Worm (Caenorhabditis elegans) whole organism, L1 larva: ENCODE measurements around the gene srw-77.

Source experiments
- C04F5.9 ChIP-seq: sonication (generic microtip); optimal IDR thresholded peaks from 2 replicates; lab custom pipeline; 2016; ENCODE audit warnings: missing genetic modification characterization, missing compliant biosample characterization
- C16A3.4 ChIP-seq: fragments of 150-350 bp; optimal IDR thresholded peaks from 2 replicates; lab custom pipeline; 2014; ENCODE audit warnings: missing biosample characterization, missing genetic modification characterization
- ceh-63 ChIP-seq: fragments of 200-800 bp; sonication (Bioruptor generic); optimal IDR thresholded peaks from 2 replicates; lab custom pipeline; 2018; ENCODE audit warnings: mild to moderate bottlenecking, missing genetic modification characterization, missing compliant biosample characterization
- ceh-82 ChIP-seq, 3 experiments: fragments of 150-350 bp in 1 of 3; sonication (generic microtip) in 2 of 3; optimal IDR thresholded peaks; 2 replicates each; lab custom pipeline; 2014 to 2017; ENCODE audit warnings: missing biosample characterization in 3 of 3, missing genetic modification characterization in 3 of 3
- ceh-88 ChIP-seq: fragments of 200-800 bp; sonication (Bioruptor generic); IDR thresholded peaks from 2 replicates; pipeline ENCODE4 v1.3.6; 2022; ENCODE audit warnings: missing genetic modification characterization, missing compliant biosample characterization
- ceh-90 ChIP-seq: sonication (generic microtip); optimal IDR thresholded peaks from 2 replicates; lab custom pipeline; 2016; ENCODE audit warnings: missing genetic modification characterization, missing compliant biosample characterization
- ces-1 ChIP-seq: fragments of 150-350 bp; optimal IDR thresholded peaks from 2 replicates; lab custom pipeline; 2014; ENCODE audit warnings: missing biosample characterization, missing genetic modification reagents, missing genetic modification characterization
- egl-13 ChIP-seq: sonication (generic microtip); optimal IDR thresholded peaks from 2 replicates; lab custom pipeline; 2016; ENCODE audit warnings: missing genotype, missing genetic modification reagents, missing genetic modification characterization, missing compliant biosample characterization
- elt-2 ChIP-seq: sonication (generic microtip); optimal IDR thresholded peaks from 2 replicates; lab custom pipeline; 2016; ENCODE audit warnings: missing genetic modification characterization, mild to moderate bottlenecking, inconsistent platforms, missing compliant biosample characterization, missing genetic modification reagents
- elt-3 ChIP-seq, 6 experiments: fragments of 150-350 bp in 1 of 6; sonication (generic microtip); optimal IDR thresholded peaks; 2 replicates each; lab custom pipeline; 2017 to 2018; ENCODE audit warnings: missing biosample characterization in 6 of 6, missing genetic modification characterization in 6 of 6, inconsistent platforms in 1 of 6
- ets-5 ChIP-seq: fragments of 200-800 bp; sonication (Bioruptor generic); IDR thresholded peaks from 2 replicates; pipeline ENCODE4 v1.3.6; 2022; ENCODE audit warnings: missing genetic modification characterization, missing compliant biosample characterization
- fkh-10 ChIP-seq: sonication (generic microtip); optimal IDR thresholded peaks from 2 replicates; lab custom pipeline; 2017; ENCODE audit warnings: missing biosample characterization, missing genetic modification reagents, missing genetic modification characterization
- fkh-8 ChIP-seq: sonication (generic microtip); optimal IDR thresholded peaks from 2 replicates; lab custom pipeline; 2016; ENCODE audit warnings: mild to moderate bottlenecking, missing genetic modification characterization, missing compliant biosample characterization
- isw-1 ChIP-seq: fragments of 200-800 bp; sonication (Bioruptor generic); IDR thresholded peaks from 2 replicates; pipeline ENCODE4 v1.3.6; 2022; ENCODE audit warnings: missing genetic modification characterization, missing compliant biosample characterization
- jun-1 ChIP-seq: fragments of 150-350 bp; optimal IDR thresholded peaks from 2 replicates; lab custom pipeline; 2014; ENCODE audit warnings: missing biosample characterization, missing genetic modification reagents, missing genetic modification characterization
- lin-13 ChIP-seq: fragments of 150-350 bp; optimal IDR thresholded peaks from 2 replicates; lab custom pipeline; 2014; ENCODE audit warnings: missing biosample characterization, missing genetic modification reagents, missing genetic modification characterization
- lin-14 ChIP-seq: fragments of 200-800 bp; sonication (Bioruptor generic); optimal IDR thresholded peaks from 2 replicates; lab custom pipeline; 2018; ENCODE audit warnings: mild to moderate bottlenecking, missing genetic modification characterization, moderate library complexity, missing compliant biosample characterization
- lin-15B ChIP-seq: fragments of 150-350 bp; sonication (generic microtip); optimal IDR thresholded peaks from 3 replicates; lab custom pipeline; 2014; ENCODE audit warnings: missing biosample characterization, missing genetic modification characterization
- lin-35 ChIP-seq, 2 experiments: fragments of 150-350 bp; optimal IDR thresholded peaks; 2 replicates each; lab custom pipeline; 2014; ENCODE audit warnings: missing biosample characterization in 2 of 2, missing genetic modification characterization in 2 of 2, missing genetic modification reagents in 2 of 2
- lsy-2 ChIP-seq, 2 experiments: fragments of 150-350 bp; optimal IDR thresholded peaks; 2 replicates each; lab custom pipeline; 2014; ENCODE audit warnings: missing biosample characterization in 2 of 2, missing genetic modification characterization in 2 of 2
- mef-2 ChIP-seq: fragments of 150-350 bp; optimal IDR thresholded peaks from 2 replicates; lab custom pipeline; 2014; ENCODE audit warnings: missing biosample characterization, missing genetic modification characterization
- mep-1 ChIP-seq: fragments of 150-350 bp; optimal IDR thresholded peaks from 2 replicates; lab custom pipeline; 2014; ENCODE audit warnings: missing biosample characterization, missing genetic modification characterization
- nhr-20 ChIP-seq: sonication (generic microtip); optimal IDR thresholded peaks from 2 replicates; lab custom pipeline; 2016; ENCODE audit warnings: mild to moderate bottlenecking, missing genetic modification characterization, missing compliant biosample characterization
- nhr-76 ChIP-seq: sonication (generic microtip); optimal IDR thresholded peaks from 2 replicates; lab custom pipeline; 2017; ENCODE audit warnings: missing biosample characterization, missing genetic modification characterization
- nhr-90 ChIP-seq: sonication (generic microtip); optimal IDR thresholded peaks from 2 replicates; lab custom pipeline; 2016; ENCODE audit warnings: mild to moderate bottlenecking, missing genetic modification characterization, missing compliant biosample characterization; ENCODE audit not compliant: poor library complexity
- rnt-1 ChIP-seq: sonication (generic microtip); optimal IDR thresholded peaks from 2 replicates; lab custom pipeline; 2016; ENCODE audit warnings: mild to moderate bottlenecking, missing genetic modification characterization, moderate library complexity, missing compliant biosample characterization
- skn-1 ChIP-seq: fragments of 150-350 bp; optimal IDR thresholded peaks from 2 replicates; lab custom pipeline; 2014; ENCODE audit warnings: missing biosample characterization, missing genetic modification characterization
- tbx-2 ChIP-seq: sonication (generic microtip); optimal IDR thresholded peaks from 2 replicates; lab custom pipeline; 2016; ENCODE audit warnings: missing genetic modification characterization, missing compliant biosample characterization
- unc-30 ChIP-seq: sonication (generic microtip); optimal IDR thresholded peaks from 2 replicates; lab custom pipeline; 2017; ENCODE audit warnings: missing biosample characterization, missing genetic modification characterization
- unc-62 ChIP-seq: fragments of 150-350 bp; optimal IDR thresholded peaks from 2 replicates; lab custom pipeline; 2014; ENCODE audit warnings: missing biosample characterization, missing genetic modification reagents, missing genetic modification characterization
- xbp-1 ChIP-seq: sonication (generic microtip); optimal IDR thresholded peaks from 2 replicates; lab custom pipeline; 2016; ENCODE audit warnings: missing genetic modification characterization, missing compliant biosample characterization
- zip-4 ChIP-seq: fragments of 200-800 bp; sonication (Bioruptor generic); optimal IDR thresholded peaks from 2 replicates; lab custom pipeline; 2018; ENCODE audit warnings: mild to moderate bottlenecking, missing genetic modification characterization, moderate library complexity, missing compliant biosample characterization
- ztf-11 ChIP-seq, 2 experiments: sonication (generic microtip); optimal IDR thresholded peaks; 2 replicates each; lab custom pipeline; 2016 to 2017; ENCODE audit warnings: missing genetic modification characterization in 2 of 2, missing biosample characterization in 1 of 2, missing compliant biosample characterization in 1 of 2
- ztf-4 ChIP-seq: fragments of 150-350 bp; optimal IDR thresholded peaks from 2 replicates; lab custom pipeline; 2014; ENCODE audit warnings: missing biosample characterization, missing genetic modification characterization

Gene srw-77

ce11 chrV:16645201-16645940, 1.9 kb upstream of the srw-77 start, which contains the start of gene W06G6.17:
Gene W06G6.17 (minus strand): TSS chrV:16645251.
- TF ChIP-seq lin-35 (GFP tag; optimal IDR thresholded peaks at IDR 0.05; lab: Kevin White, UChicago) (no peak), elt-3 (tag; optimal IDR thresholded peaks at IDR 0.05; lab: Kevin White, UChicago) (no peak), ceh-82 (tag; optimal IDR thresholded peaks at IDR 0.05; lab: Kevin White, UChicago) (no peak), nhr-20 (no peak), isw-1 (GFP tag; lab: Robert Waterston, UW) (no peak), xbp-1 (no peak), rnt-1 (no peak), mep-1 (tag; lab: Kevin White, UChicago) (no peak), unc-30 (tag; lab: Kevin White, UChicago) (no peak), lsy-2 (tag; optimal IDR thresholded peaks at IDR 0.05; lab: Kevin White, UChicago) (no peak), C04F5.9 (tag; lab: Kevin White, UChicago) (no peak), ceh-88 (GFP tag; lab: Robert Waterston, UW) (no peak), unc-62 (GFP tag; lab: Kevin White, UChicago) (no peak), lin-15B (no peak)

DNA sequence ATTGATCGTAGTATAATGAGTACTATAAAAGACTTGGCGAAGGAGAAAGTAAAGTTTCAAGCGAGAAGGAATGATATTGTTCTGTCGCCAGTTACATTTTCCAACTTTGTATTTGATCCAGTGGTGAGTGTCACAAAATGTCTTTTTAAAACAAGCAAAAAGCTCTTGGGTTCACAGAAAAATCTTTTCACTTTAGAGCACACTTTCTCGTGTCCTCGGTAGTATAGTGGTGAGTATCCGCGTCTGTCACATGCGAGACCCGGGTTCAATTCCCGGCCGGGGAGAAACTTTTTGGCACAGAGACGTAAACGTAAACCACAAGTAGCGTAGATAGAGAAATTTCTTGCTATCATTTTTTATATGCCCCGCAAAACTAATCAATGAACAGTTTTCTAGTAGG, 3.1 kb downstream of the srw-77 start:
- TF ChIP-seq fkh-10 (GFP tag; lab: Kevin White, UChicago), result no peak
- no peak for TF ChIP-seq egl-13 (tag; lab: Kevin White, UChicago)
- TF ChIP-seq nhr-76, result no peak
- no peak for TF ChIP-seq ces-1 (GFP tag; lab: Kevin White, UChicago)
- no peak for TF ChIP-seq isw-1 (GFP tag; lab: Robert Waterston, UW)
- no peak for TF ChIP-seq ets-5 (GFP tag; lab: Robert Waterston, UW)
- TF ChIP-seq xbp-1, result no peak
- TF ChIP-seq elt-2 (tag; lab: Kevin White, UChicago), result no peak
- TF ChIP-seq, all 84 proteins: peak for 0

DNA sequence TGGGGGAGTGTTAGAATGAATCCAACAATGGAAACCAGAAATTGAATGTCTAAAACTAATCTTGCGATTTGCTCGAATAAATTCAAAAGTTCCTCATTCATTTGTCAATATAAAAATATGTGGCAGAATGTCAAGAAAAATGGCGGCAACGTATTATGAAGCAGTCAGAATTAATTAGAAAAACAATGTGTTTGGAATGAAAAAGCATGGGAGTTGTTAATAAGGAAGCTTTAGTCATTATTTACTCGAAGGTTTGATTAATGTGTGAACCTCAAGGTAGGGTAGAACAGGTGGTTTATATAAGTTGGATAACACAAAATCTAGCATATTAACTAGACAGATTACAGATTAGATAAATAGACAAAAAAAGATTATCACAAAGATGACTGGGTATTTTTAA, 5.3 kb downstream of the srw-77 start, which contains the start of gene srw-76:
srw-76 (minus strand) TSS at position 101 of the 400 bp plus-strand sequence.
- TF ChIP-seq nhr-90 (tag; lab: Kevin White, UChicago) (no peak), lin-13 (GFP tag; lab: Kevin White, UChicago) (no peak)

DNA sequence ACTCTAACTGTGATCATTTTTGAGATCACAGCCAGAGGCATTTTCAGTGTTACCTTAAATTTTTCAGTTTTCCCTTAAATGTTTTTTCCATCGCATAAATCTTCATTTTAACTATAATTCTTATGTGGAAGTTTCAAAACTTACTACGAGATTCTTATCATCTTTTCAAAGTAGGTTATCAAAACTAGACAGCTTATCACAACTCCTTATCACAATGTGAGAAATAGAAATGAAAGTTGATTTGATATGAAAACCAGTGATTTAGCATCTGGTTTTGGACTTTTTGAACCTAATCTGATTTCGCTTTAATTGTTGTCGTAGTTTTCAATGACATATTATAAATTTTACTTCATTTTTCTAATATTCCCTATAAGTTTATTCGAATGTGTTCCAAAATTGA, 7.5 kb downstream of the srw-77 start, which contains the start of gene mltn-11:
mltn-11 (plus strand) TSS at position 276 of the 400 bp plus-strand sequence.
- TF ChIP-seq C16A3.4 (no peak), mep-1 (tag; lab: Kevin White, UChicago) (no peak), elt-2 (tag; lab: Kevin White, UChicago) (peak; percentile 54)

- no peak for TF ChIP-seq jun-1
- TF ChIP-seq C16A3.4, result no peak
- no peak for TF ChIP-seq egl-13 (tag; lab: Kevin White, UChicago)
- no peak for TF ChIP-seq ztf-4
- TF ChIP-seq tbx-2 (tag; lab: Kevin White, UChicago), result no peak
- TF ChIP-seq mef-2 (tag; lab: Kevin White, UChicago), result no peak
- no peak for TF ChIP-seq ceh-82 (tag; optimal IDR thresholded peaks at IDR 0.05; lab: Kevin White, UChicago)
- no peak for TF ChIP-seq lin-14 (GFP tag; lab: Kevin White, UChicago)
- no peak for TF ChIP-seq ztf-11 (tag; optimal IDR thresholded peaks at IDR 0.05; lab: Kevin White, UChicago)
- no peak for TF ChIP-seq ceh-63 (GFP tag; lab: Kevin White, UChicago)
- TF ChIP-seq fkh-8 (tag; lab: Kevin White, UChicago), result no peak
- TF ChIP-seq skn-1, result no peak
- no peak for TF ChIP-seq ceh-90 (tag; lab: Kevin White, UChicago)
- no peak for TF ChIP-seq zip-4 (GFP tag; lab: Kevin White, UChicago)
- TF ChIP-seq, all 84 proteins: peak for 0
These were observed 13.9 kb downstream of the srw-77 start, which contains the start of gene srd-21 for ce11 chrV:16629600-16629999. Gene srd-21 (plus strand): TSS chrV:16629900.
